Fruit fly (Drosophila melanogaster) Kc167 (cell line): Measurements from ENCODE around the gene GluClalpha.

Source experiments
- Sin3A ChIP-seq: fragments of >200 bp; optimal IDR thresholded peaks from 2 replicates; lab custom pipeline; 2018; ENCODE audit warnings: missing external identifiers
- h ChIP-seq: fragments of >200 bp; optimal IDR thresholded peaks from 3 replicates; lab custom pipeline; 2018; ENCODE audit warnings: missing external identifiers
- insv ChIP-seq: fragments of >200 bp; optimal IDR thresholded peaks from 3 replicates; lab custom pipeline; 2018; ENCODE audit warnings: missing external identifiers
- psq ChIP-seq: fragments of >200 bp; optimal IDR thresholded peaks from 2 replicates; lab custom pipeline; 2017; ENCODE audit warnings: missing external identifiers

dm6 chr3R:19824480-19824879 is 94.0 kb downstream of the GluClalpha start:
- no peak for TF ChIP-seq psq (lab: Kevin White, UChicago)
- TF ChIP-seq h (lab: Kevin White, UChicago) = no peak
- no peak for TF ChIP-seq insv (lab: Kevin White, UChicago)
- TF ChIP-seq Sin3A = no peak
